Worm (Caenorhabditis elegans): Measurements from ENCODE around the gene rnp-3.

ce11 chrIV:4212733-4213132 is 38.8 kb downstream of the rnp-3 start:
- no peak for TF ChIP-seq egl-27 (tag; optimal IDR thresholded peaks at IDR 0.05)
- no peak for TF ChIP-seq daf-12 (tag; optimal IDR thresholded peaks at IDR 0.05)
- no peak for TF ChIP-seq R02D3.7 (tag; optimal IDR thresholded peaks at IDR 0.05)
- TF ChIP-seq lin-15B (tag; optimal IDR thresholded peaks at IDR 0.05) = no peak
- no peak for TF ChIP-seq ama-1 (optimal IDR thresholded peaks at IDR 0.05)
- no peak for TF ChIP-seq nhr-12 (tag; optimal IDR thresholded peaks at IDR 0.05)
- no peak for TF ChIP-seq mdl-1 (tag; optimal IDR thresholded peaks at IDR 0.05)
- TF ChIP-seq nhr-77 (tag; optimal IDR thresholded peaks at IDR 0.05) = no peak
- no peak for TF ChIP-seq elt-3 (tag; optimal IDR thresholded peaks at IDR 0.05)
- TF ChIP-seq ztf-11 (tag; optimal IDR thresholded peaks at IDR 0.05) = no peak
- no peak for TF ChIP-seq ceh-16 (tag; optimal IDR thresholded peaks at IDR 0.05)
